Worm (Caenorhabditis elegans) whole organism, midembryonic: ENCODE measurements around the gene ptp-8.

Experiments
- T22C8.4 ChIP-seq: fragments of 200-800 bp; sonication (Bioruptor generic); IDR thresholded peaks from 2 replicates; pipeline ENCODE4 v1.3.6; 2022; ENCODE audit warnings: missing genetic modification characterization, missing compliant biosample characterization
- cog-1 ChIP-seq: sonication (generic microtip); optimal IDR thresholded peaks from 2 replicates; lab custom pipeline; 2016; ENCODE audit warnings: missing genetic modification characterization, missing compliant biosample characterization
- flt-1 ChIP-seq: fragments of 200-800 bp; sonication (Bioruptor generic); IDR thresholded peaks from 2 replicates; pipeline ENCODE4 v1.3.6; 2022; ENCODE audit warnings: missing genetic modification characterization, missing compliant biosample characterization
- klf-2 ChIP-seq: fragments of 200-800 bp; sonication (Bioruptor generic); conservative IDR thresholded peaks from 2 replicates; pipeline ENCODE4 v1.3.6; 2022; ENCODE audit warnings: missing genetic modification reagents, missing genetic modification characterization, missing compliant biosample characterization
- med-1 ChIP-seq: sonication (generic microtip); optimal IDR thresholded peaks from 2 replicates; lab custom pipeline; 2017; ENCODE audit warnings: missing genetic modification characterization, mild to moderate bottlenecking, missing compliant biosample characterization, antibody characterized with exemption, missing genetic modification reagents; ENCODE audit not compliant: insufficient read depth
- ref-1 ChIP-seq: fragments of 200-800 bp; sonication (Bioruptor generic); conservative IDR thresholded peaks from 2 replicates; pipeline ENCODE4 v1.3.6; 2022; ENCODE audit warnings: missing genetic modification reagents, missing genetic modification characterization, missing compliant biosample characterization
- tab-1 ChIP-seq: fragments of 200-800 bp; sonication (Bioruptor generic); IDR thresholded peaks from 2 replicates; pipeline ENCODE4 v1.3.6; 2022; ENCODE audit warnings: missing genetic modification characterization, missing compliant biosample characterization
- ztf-23 ChIP-seq: fragments of 200-800 bp; sonication (Bioruptor generic); IDR thresholded peaks from 2 replicates; pipeline ENCODE4 v1.3.6; 2022; ENCODE audit warnings: missing genetic modification reagents, missing genetic modification characterization, missing compliant biosample characterization
- ztf-29 ChIP-seq: fragments of 200-800 bp; sonication (Bioruptor generic); IDR thresholded peaks from 2 replicates; pipeline ENCODE4 v1.3.6; 2022; ENCODE audit warnings: missing genetic modification reagents, missing genetic modification characterization, missing compliant biosample characterization

The ptp-8 gene

DNA sequence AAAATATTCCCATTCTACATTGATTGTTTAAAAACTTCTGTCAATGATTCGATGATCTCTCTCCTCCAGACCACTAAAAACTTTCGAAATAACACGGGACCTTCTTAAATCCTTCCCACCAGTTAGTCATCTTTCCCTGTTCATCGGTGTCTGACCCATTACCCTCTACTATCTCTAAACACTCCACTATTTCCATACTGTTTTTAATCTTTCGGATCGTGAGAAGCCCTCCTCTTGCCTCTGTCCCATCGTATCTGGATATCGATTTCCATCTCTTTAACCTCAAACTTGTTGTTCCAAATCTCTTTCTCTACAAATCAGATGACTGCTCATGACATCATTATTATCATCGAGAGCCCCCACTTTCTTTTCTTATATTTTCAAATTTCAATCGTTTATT lies 46.5 kb downstream of the ptp-8 start:
- TF ChIP-seq flt-1: no peak
- TF ChIP-seq cog-1 (tag; lab: Kevin White, UChicago): no peak
- no peak for TF ChIP-seq T22C8.4 (GFP tag; lab: Robert Waterston, UW)
- TF ChIP-seq tab-1 (GFP tag; lab: Robert Waterston, UW): no peak
- TF ChIP-seq med-1 (GFP tag; lab: Kevin White, UChicago): no peak
- no peak for TF ChIP-seq ref-1 (GFP tag; lab: Robert Waterston, UW)
- TF ChIP-seq klf-2: no peak
- no peak for TF ChIP-seq ztf-23 (GFP tag; lab: Robert Waterston, UW)
- TF ChIP-seq ztf-29: no peak

DNA sequence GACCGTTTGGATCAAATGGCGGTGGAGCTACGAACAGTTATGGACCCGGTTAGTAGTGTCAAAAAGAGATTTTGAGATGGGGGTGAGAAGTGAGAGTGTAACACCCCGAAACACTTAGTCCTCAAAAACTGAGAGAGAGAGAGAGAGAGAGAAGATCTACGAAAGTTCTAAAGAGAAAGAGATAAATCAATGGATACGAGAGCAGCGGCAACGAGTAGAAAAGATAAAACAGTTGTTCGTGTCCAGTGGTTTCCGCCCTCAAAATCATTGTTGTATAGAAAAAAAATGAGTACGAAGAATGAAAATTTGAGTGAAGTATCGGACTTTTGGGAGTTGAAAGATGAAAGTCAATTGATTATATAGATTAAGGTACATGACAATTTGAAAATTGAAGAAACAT lies 47.1 kb downstream of the ptp-8 start:
- TF ChIP-seq flt-1 (no peak), ztf-29 (no peak), T22C8.4 (GFP tag; lab: Robert Waterston, UW) (no peak), ref-1 (GFP tag; lab: Robert Waterston, UW) (no peak), ztf-23 (GFP tag; lab: Robert Waterston, UW) (no peak), med-1 (GFP tag; lab: Kevin White, UChicago) (no peak)

- TF ChIP-seq cog-1 (tag; lab: Kevin White, UChicago) (no peak), T22C8.4 (GFP tag; lab: Robert Waterston, UW) (no peak), tab-1 (GFP tag; lab: Robert Waterston, UW) (no peak), ref-1 (GFP tag; lab: Robert Waterston, UW) (no peak), klf-2 (no peak), ztf-23 (GFP tag; lab: Robert Waterston, UW) (no peak), flt-1 (no peak), med-1 (GFP tag; lab: Kevin White, UChicago) (no peak), ztf-29 (no peak)
Observed at ce11 chrIV:7433858-7434257, 52.0 kb downstream of the ptp-8 start, which contains the start of gene B0496.11. B0496.11 (minus strand) TSS chrIV:7433958.
